Worm (Caenorhabditis elegans) whole organism, L1 larva: ENCODE results near the gene frpr-19.

ENCODE experiments used
- C04F5.9 ChIP-seq: sonication (generic microtip); optimal IDR thresholded peaks from 2 replicates; lab custom pipeline; 2016; ENCODE audit warnings: missing genetic modification characterization, missing compliant biosample characterization
- C16A3.4 ChIP-seq: fragments of 150-350 bp; optimal IDR thresholded peaks from 2 replicates; lab custom pipeline; 2014; ENCODE audit warnings: missing biosample characterization, missing genetic modification characterization
- Y116A8C.19 ChIP-seq: sonication (generic microtip); optimal IDR thresholded peaks from 2 replicates; lab custom pipeline; 2016; ENCODE audit warnings: missing compliant biosample characterization, missing genetic modification characterization, borderline replicate concordance
- alr-1 ChIP-seq: fragments of 200-800 bp; sonication (Bioruptor generic); optimal IDR thresholded peaks from 2 replicates; lab custom pipeline; 2018; ENCODE audit warnings: borderline replicate concordance, mild to moderate bottlenecking, missing genetic modification characterization, missing compliant biosample characterization
- ama-1 ChIP-seq: fragments of 150-350 bp; optimal IDR thresholded peaks from 2 replicates; lab custom pipeline; 2014
- ceh-63 ChIP-seq: fragments of 200-800 bp; sonication (Bioruptor generic); optimal IDR thresholded peaks from 2 replicates; lab custom pipeline; 2018; ENCODE audit warnings: mild to moderate bottlenecking, missing genetic modification characterization, missing compliant biosample characterization
- ceh-8 ChIP-seq: fragments of 200-800 bp; sonication (Bioruptor generic); optimal IDR thresholded peaks from 2 replicates; lab custom pipeline; 2018; ENCODE audit warnings: mild to moderate bottlenecking, missing genetic modification characterization, moderate library complexity, missing compliant biosample characterization
- ceh-82 ChIP-seq, 3 experiments: fragments of 150-350 bp in 1 of 3; sonication (generic microtip) in 2 of 3; optimal IDR thresholded peaks; 2 replicates each; lab custom pipeline; 2014 to 2017; ENCODE audit warnings: missing biosample characterization in 3 of 3, missing genetic modification characterization in 3 of 3
- dpl-1 ChIP-seq, 3 experiments: fragments of 150-350 bp in 2 of 3; sonication (generic microtip) in 1 of 3; optimal IDR thresholded peaks; 2 replicates each; lab custom pipeline; 2014 to 2017; ENCODE audit warnings: missing biosample characterization in 3 of 3, missing genetic modification characterization in 3 of 3, missing genetic modification reagents in 3 of 3
- efl-1 ChIP-seq, 4 experiments: fragments of 150-350 bp; optimal IDR thresholded peaks in 3 of 4; peaks in 1 of 4; 1 replicate in 1 of 4; 2 replicates in 3 of 4; lab custom pipeline; 2014; ENCODE audit warnings: missing biosample characterization in 2 of 4, missing genetic modification characterization in 2 of 4, missing genetic modification reagents in 2 of 4
- egl-13 ChIP-seq: sonication (generic microtip); optimal IDR thresholded peaks from 2 replicates; lab custom pipeline; 2016; ENCODE audit warnings: missing genotype, missing genetic modification reagents, missing genetic modification characterization, missing compliant biosample characterization
- elt-2 ChIP-seq: sonication (generic microtip); optimal IDR thresholded peaks from 2 replicates; lab custom pipeline; 2016; ENCODE audit warnings: missing genetic modification characterization, mild to moderate bottlenecking, inconsistent platforms, missing compliant biosample characterization, missing genetic modification reagents
- ets-5 ChIP-seq: fragments of 200-800 bp; sonication (Bioruptor generic); IDR thresholded peaks from 2 replicates; pipeline ENCODE4 v1.3.6; 2022; ENCODE audit warnings: missing genetic modification characterization, missing compliant biosample characterization
- fkh-10 ChIP-seq: sonication (generic microtip); optimal IDR thresholded peaks from 2 replicates; lab custom pipeline; 2017; ENCODE audit warnings: missing biosample characterization, missing genetic modification reagents, missing genetic modification characterization
- fkh-8 ChIP-seq: sonication (generic microtip); optimal IDR thresholded peaks from 2 replicates; lab custom pipeline; 2016; ENCODE audit warnings: mild to moderate bottlenecking, missing genetic modification characterization, missing compliant biosample characterization
- grh-1 ChIP-seq: fragments of 200-800 bp; sonication (Bioruptor generic); IDR thresholded peaks from 2 replicates; pipeline ENCODE4 v1.3.6; 2022; ENCODE audit warnings: missing genetic modification reagents, missing genetic modification characterization, missing compliant biosample characterization
- hlh-4 ChIP-seq: sonication (generic microtip); optimal IDR thresholded peaks from 2 replicates; lab custom pipeline; 2016; ENCODE audit warnings: mild to moderate bottlenecking, missing genetic modification characterization, missing compliant biosample characterization
- isw-1 ChIP-seq: fragments of 200-800 bp; sonication (Bioruptor generic); IDR thresholded peaks from 2 replicates; pipeline ENCODE4 v1.3.6; 2022; ENCODE audit warnings: missing genetic modification characterization, missing compliant biosample characterization
- jun-1 ChIP-seq: fragments of 150-350 bp; optimal IDR thresholded peaks from 2 replicates; lab custom pipeline; 2014; ENCODE audit warnings: missing biosample characterization, missing genetic modification reagents, missing genetic modification characterization
- lin-14 ChIP-seq: fragments of 200-800 bp; sonication (Bioruptor generic); optimal IDR thresholded peaks from 2 replicates; lab custom pipeline; 2018; ENCODE audit warnings: mild to moderate bottlenecking, missing genetic modification characterization, moderate library complexity, missing compliant biosample characterization
- lin-35 ChIP-seq, 2 experiments: fragments of 150-350 bp; optimal IDR thresholded peaks; 2 replicates each; lab custom pipeline; 2014; ENCODE audit warnings: missing biosample characterization in 2 of 2, missing genetic modification characterization in 2 of 2, missing genetic modification reagents in 2 of 2
- lsy-2 ChIP-seq, 2 experiments: fragments of 150-350 bp; optimal IDR thresholded peaks; 2 replicates each; lab custom pipeline; 2014; ENCODE audit warnings: missing biosample characterization in 2 of 2, missing genetic modification characterization in 2 of 2
- mab-9 ChIP-seq: fragments of 200-800 bp; sonication (Bioruptor generic); IDR thresholded peaks from 2 replicates; pipeline ENCODE4 v1.3.6; 2022; ENCODE audit warnings: missing genetic modification reagents, missing genetic modification characterization, missing compliant biosample characterization
- mdl-1 ChIP-seq, 2 experiments: fragments of 150-350 bp; optimal IDR thresholded peaks; 2 replicates each; lab custom pipeline; 2014 to 2017; ENCODE audit warnings: missing biosample characterization in 2 of 2, missing genetic modification characterization in 2 of 2, inconsistent platforms in 1 of 2
- mep-1 ChIP-seq: fragments of 150-350 bp; optimal IDR thresholded peaks from 2 replicates; lab custom pipeline; 2014; ENCODE audit warnings: missing biosample characterization, missing genetic modification characterization
- nhr-19 ChIP-seq: fragments of 200-800 bp; sonication (Bioruptor generic); conservative IDR thresholded peaks from 2 replicates; pipeline ENCODE4 v1.3.6; 2022; ENCODE audit warnings: missing genetic modification characterization, missing compliant biosample characterization
- nhr-237 ChIP-seq: fragments of 150-350 bp; optimal IDR thresholded peaks from 2 replicates; lab custom pipeline; 2014; ENCODE audit warnings: missing biosample characterization, missing genetic modification characterization
- nhr-47 ChIP-seq: sonication (generic microtip); optimal IDR thresholded peaks from 2 replicates; lab custom pipeline; 2016; ENCODE audit warnings: mild to moderate bottlenecking, missing genetic modification characterization, moderate library complexity, missing compliant biosample characterization
- nhr-71 ChIP-seq: sonication (generic microtip); optimal IDR thresholded peaks from 2 replicates; lab custom pipeline; 2016; ENCODE audit warnings: mild to moderate bottlenecking, missing genetic modification characterization, moderate library complexity, missing compliant biosample characterization
- nhr-77 ChIP-seq: fragments of 150-350 bp; optimal IDR thresholded peaks from 2 replicates; lab custom pipeline; 2014; ENCODE audit warnings: missing biosample characterization, missing genetic modification characterization
- nhr-90 ChIP-seq: sonication (generic microtip); optimal IDR thresholded peaks from 2 replicates; lab custom pipeline; 2016; ENCODE audit warnings: mild to moderate bottlenecking, missing genetic modification characterization, missing compliant biosample characterization; ENCODE audit not compliant: poor library complexity
- pag-3 ChIP-seq: sonication (generic microtip); optimal IDR thresholded peaks from 2 replicates; lab custom pipeline; 2017; ENCODE audit warnings: missing genetic modification characterization, mild to moderate bottlenecking, missing compliant biosample characterization, antibody characterized with exemption, borderline replicate concordance; ENCODE audit not compliant: insufficient read depth
- snu-23 ChIP-seq: sonication (generic microtip); optimal IDR thresholded peaks from 2 replicates; lab custom pipeline; 2016; ENCODE audit warnings: missing genetic modification characterization, missing compliant biosample characterization
- sptf-1 ChIP-seq: fragments of 150-350 bp; optimal IDR thresholded peaks from 2 replicates; lab custom pipeline; 2014; ENCODE audit warnings: missing biosample characterization, missing genetic modification characterization
- swsn-7 ChIP-seq: sonication (generic microtip); optimal IDR thresholded peaks from 2 replicates; lab custom pipeline; 2016; ENCODE audit warnings: missing genetic modification characterization, missing compliant biosample characterization
- unc-30 ChIP-seq: sonication (generic microtip); optimal IDR thresholded peaks from 2 replicates; lab custom pipeline; 2017; ENCODE audit warnings: missing biosample characterization, missing genetic modification characterization
- unc-86 ChIP-seq: sonication (generic microtip); optimal IDR thresholded peaks from 2 replicates; lab custom pipeline; 2016; ENCODE audit warnings: missing genetic modification characterization, missing compliant biosample characterization
- unc-98 ChIP-seq: fragments of 200-800 bp; sonication (Bioruptor generic); IDR thresholded peaks from 2 replicates; pipeline ENCODE4 v1.3.6; 2022; ENCODE audit warnings: missing genetic modification characterization, missing compliant biosample characterization
- vab-15 ChIP-seq: sonication (generic microtip); optimal IDR thresholded peaks from 2 replicates; lab custom pipeline; 2017; ENCODE audit warnings: missing genotype, mild to moderate bottlenecking, missing genetic modification characterization, missing compliant biosample characterization
- xbp-1 ChIP-seq: sonication (generic microtip); optimal IDR thresholded peaks from 2 replicates; lab custom pipeline; 2016; ENCODE audit warnings: missing genetic modification characterization, missing compliant biosample characterization
- zag-1 ChIP-seq: fragments of 150-350 bp; optimal IDR thresholded peaks from 2 replicates; lab custom pipeline; 2014; ENCODE audit warnings: missing biosample characterization, missing genetic modification characterization
- zip-4 ChIP-seq: fragments of 200-800 bp; sonication (Bioruptor generic); optimal IDR thresholded peaks from 2 replicates; lab custom pipeline; 2018; ENCODE audit warnings: mild to moderate bottlenecking, missing genetic modification characterization, moderate library complexity, missing compliant biosample characterization

Gene frpr-19

ce11 chrIV:1781559-1781958 is at the start of gene frpr-19:
Gene frpr-19 (minus strand): TSS chrIV:1781659.
- TF ChIP-seq jun-1 (tag; lab: Kevin White, UChicago) (no peak), ceh-63 (GFP tag; lab: Kevin White, UChicago) (no peak)

ce11 chrIV:1831174-1831573 is 49.7 kb upstream of the frpr-19 start:
- peak; percentile 74 for TF ChIP-seq grh-1 (GFP tag; lab: Robert Waterston, UW)
- TF ChIP-seq isw-1 (GFP tag; lab: Robert Waterston, UW), result peak; percentile 41; the same call in 1 of the 2 replicates
- TF ChIP-seq ets-5 (GFP tag; lab: Robert Waterston, UW), result 0 out of 2 replicates have a peak, but pooled peaks have one; percentile 99
- TF ChIP-seq nhr-19 (GFP tag; lab: Robert Waterston, UW), result peak; percentile 54; the same call in 1 of the 2 replicates
- TF ChIP-seq unc-98 (GFP tag; lab: Robert Waterston, UW), result peak; percentile 79

DNA sequence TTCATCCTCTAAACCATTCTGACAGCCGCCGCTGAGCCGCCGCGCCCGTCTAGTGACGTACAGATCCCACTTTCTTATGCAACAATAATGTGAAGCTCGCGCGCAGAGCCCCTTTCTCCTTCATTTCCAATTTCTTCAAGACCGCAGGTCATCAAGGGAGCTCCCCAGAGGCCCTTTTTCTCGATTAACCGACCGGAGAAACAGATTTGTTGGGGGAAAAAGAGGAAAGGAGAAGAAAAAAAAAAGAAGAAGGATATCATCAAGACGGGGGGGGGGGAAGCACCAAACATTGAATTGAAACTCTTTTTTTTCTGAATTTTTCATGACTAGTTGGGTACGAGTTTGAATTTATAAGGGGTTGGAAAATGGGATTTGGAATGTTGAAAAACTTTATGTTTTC is 45.9 kb upstream of the frpr-19 start:
- TF ChIP-seq unc-86, result peak; percentile 24
- TF ChIP-seq grh-1 (GFP tag; lab: Robert Waterston, UW), result no peak
- no peak for TF ChIP-seq ceh-8
- TF ChIP-seq pag-3 (tag; lab: Kevin White, UChicago), result no peak
- TF ChIP-seq vab-15 (tag; lab: Kevin White, UChicago), result no peak
- TF ChIP-seq lin-14 (GFP tag; lab: Kevin White, UChicago), result peak; percentile 51
- TF ChIP-seq lsy-2 (tag; optimal IDR thresholded peaks at IDR 0.05; lab: Kevin White, UChicago), result no peak
- TF ChIP-seq efl-1 (optimal IDR thresholded peaks at IDR 0.05; lab: Kevin White, UChicago), result no peak
- peak in 1 of 2 experiments; percentile 81 for TF ChIP-seq efl-1 (GFP tag; optimal IDR thresholded peaks at IDR 0.05 in 1 of 2; lab: Kevin White, UChicago)
- no peak for TF ChIP-seq nhr-90 (tag; lab: Kevin White, UChicago)

DNA sequence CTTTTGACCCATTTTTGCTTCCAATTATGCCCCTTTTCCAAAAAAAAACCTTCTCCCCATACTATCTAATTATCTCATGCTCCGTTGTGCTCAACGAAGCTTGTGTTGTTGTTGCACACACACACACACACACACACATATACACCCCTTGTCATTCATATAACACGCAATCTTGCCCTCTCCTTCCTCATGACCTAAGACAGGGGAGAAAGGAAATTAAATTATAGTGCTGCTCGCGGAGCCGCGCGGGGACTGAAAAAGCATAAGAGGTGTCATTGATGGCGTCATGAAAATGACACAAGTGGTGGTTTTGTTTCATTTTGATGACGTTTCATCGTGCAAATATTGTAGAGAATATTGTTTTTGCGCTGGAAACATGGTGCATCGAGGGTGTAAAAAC is 45.3 kb upstream of the frpr-19 start:
- TF ChIP-seq egl-13, result peak; percentile 24
- peak; percentile 81 for TF ChIP-seq lin-14 (GFP tag; lab: Kevin White, UChicago)
- TF ChIP-seq ceh-82 (tag; optimal IDR thresholded peaks at IDR 0.05; lab: Kevin White, UChicago), result peak in 1 of 3 experiments; percentile 21
- peak in 1 of 2 experiments; percentile 42 for TF ChIP-seq lsy-2 (tag; optimal IDR thresholded peaks at IDR 0.05; lab: Kevin White, UChicago)
- TF ChIP-seq swsn-7 (tag; lab: Kevin White, UChicago), result peak; percentile 28
- TF ChIP-seq efl-1 (optimal IDR thresholded peaks at IDR 0.05; lab: Kevin White, UChicago), result no peak
- TF ChIP-seq efl-1 (GFP tag; optimal IDR thresholded peaks at IDR 0.05 in 1 of 2; lab: Kevin White, UChicago), result peak in 1 of 2 experiments; percentile 76
- TF ChIP-seq snu-23 (GFP tag; lab: Kevin White, UChicago), result peak; percentile 19
- no peak for TF ChIP-seq unc-30
- peak; percentile 13 for TF ChIP-seq xbp-1 (tag; lab: Kevin White, UChicago)
- peak; percentile 56 for TF ChIP-seq nhr-71 (tag; lab: Kevin White, UChicago)
- TF ChIP-seq nhr-47 (tag; lab: Kevin White, UChicago), result peak; percentile 54
- no peak for TF ChIP-seq nhr-77 (tag; lab: Kevin White, UChicago)
- TF ChIP-seq zip-4 (GFP tag; lab: Kevin White, UChicago), result no peak
- peak; percentile 71 for TF ChIP-seq fkh-8 (tag; lab: Kevin White, UChicago)
- peak; percentile 23 for TF ChIP-seq fkh-10 (GFP tag; lab: Kevin White, UChicago)
- no peak for TF ChIP-seq mdl-1 (tag; optimal IDR thresholded peaks at IDR 0.05; lab: Kevin White, UChicago)
- no peak for TF ChIP-seq zag-1
- peak; percentile 37 for TF ChIP-seq vab-15 (tag; lab: Kevin White, UChicago)
- TF ChIP-seq C16A3.4 (tag; lab: Kevin White, UChicago), result no peak

DNA sequence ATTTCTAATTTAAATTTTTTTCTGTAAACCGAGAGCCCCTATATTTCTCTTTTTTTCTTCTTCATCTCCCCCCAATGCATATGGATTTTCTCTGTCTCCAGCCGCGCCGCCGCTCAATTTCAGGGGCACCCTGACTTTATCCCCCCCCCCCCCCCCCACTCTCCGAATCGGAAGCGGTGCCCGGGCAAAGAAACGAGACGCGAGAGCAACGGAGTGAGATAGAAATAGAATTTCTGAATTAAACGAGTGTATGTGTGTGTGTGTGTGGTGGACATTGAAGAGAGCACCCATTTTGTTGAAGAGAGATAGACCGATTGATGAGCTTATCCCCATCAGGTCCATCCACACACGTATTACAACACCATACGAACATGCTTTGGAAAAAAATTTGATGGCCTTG is 44.3 kb upstream of the frpr-19 start:
- TF ChIP-seq elt-2 (tag; lab: Kevin White, UChicago) (no peak), lin-35 (GFP tag; optimal IDR thresholded peaks at IDR 0.05; lab: Kevin White, UChicago) (no peak), efl-1 (optimal IDR thresholded peaks at IDR 0.05; lab: Kevin White, UChicago) (no peak), efl-1 (GFP tag; optimal IDR thresholded peaks at IDR 0.05 in 1 of 2; lab: Kevin White, UChicago) (peak in 1 of 2 experiments; percentile 25), C16A3.4 (tag; lab: Kevin White, UChicago) (no peak), Y116A8C.19 (tag; lab: Kevin White, UChicago) (no peak), mab-9 (GFP tag; lab: Robert Waterston, UW) (no peak), fkh-10 (GFP tag; lab: Kevin White, UChicago) (no peak), mep-1 (tag; lab: Kevin White, UChicago) (peak; percentile 22), alr-1 (tag; lab: Kevin White, UChicago) (no peak), dpl-1 (GFP tag; optimal IDR thresholded peaks at IDR 0.05; lab: Kevin White, UChicago) (no peak), hlh-4 (tag; lab: Kevin White, UChicago) (no peak), nhr-71 (tag; lab: Kevin White, UChicago) (no peak), ama-1 (lab: Kevin White, UChicago) (no peak), nhr-237 (tag; lab: Kevin White, UChicago) (no peak), fkh-8 (tag; lab: Kevin White, UChicago) (peak; percentile 42), grh-1 (GFP tag; lab: Robert Waterston, UW) (no peak), sptf-1 (tag; lab: Kevin White, UChicago) (no peak), C04F5.9 (no peak), lin-14 (GFP tag; lab: Kevin White, UChicago) (peak; percentile 76)
